Fruit fly (Drosophila melanogaster): ENCODE measurements around the gene Xe7.
A peak's percentile ranks its signal among the peaks of the same experiment; 100 is the strongest.

Gene Xe7

dm6 chr3R:5671795-5672657 is 2.9 kb upstream of the Xe7 start:
- no peak for TF ChIP-seq toe (GFP tag; optimal IDR thresholded peaks at IDR 0.05)
- TF ChIP-seq CG7045 (GFP tag; optimal IDR thresholded peaks at IDR 0.05), result no peak
- no peak for TF ChIP-seq ovo (GFP tag; optimal IDR thresholded peaks at IDR 0.05)
- no peak for TF ChIP-seq CG1620 (GFP tag; optimal IDR thresholded peaks at IDR 0.05)

dm6 chr3R:5671265-5671663 is 2.1 kb upstream of the Xe7 start:
- TF ChIP-seq CG12768 (GFP tag; optimal IDR thresholded peaks at IDR 0.05), result peak; percentile 24
- peak; percentile 25 for TF ChIP-seq cic (GFP tag; optimal IDR thresholded peaks at IDR 0.05)
- TF ChIP-seq toe (GFP tag; optimal IDR thresholded peaks at IDR 0.05), result no peak
- TF ChIP-seq CG1620 (GFP tag; optimal IDR thresholded peaks at IDR 0.05), result no peak
- TF ChIP-seq tj (GFP tag; optimal IDR thresholded peaks at IDR 0.05), result peak; percentile 63
- TF ChIP-seq kay (GFP tag; ENCODE audit: borderline replicate concordance), result peak; percentile 14

- TF ChIP-seq cnc (optimal IDR thresholded peaks at IDR 0.05), result peak; percentile 20 to 54
- peak; percentile 65 for TF ChIP-seq tj (GFP tag; optimal IDR thresholded peaks at IDR 0.05)
- TF ChIP-seq CG1620 (GFP tag; optimal IDR thresholded peaks at IDR 0.05), result no peak
- peak; percentile 72 for TF ChIP-seq pad (GFP tag; optimal IDR thresholded peaks at IDR 0.05)
- TF ChIP-seq CG11617 (GFP tag; optimal IDR thresholded peaks at IDR 0.05), result peak; percentile 0
- TF ChIP-seq kay (GFP tag; ENCODE audit: borderline replicate concordance), result peak; percentile 64
- TF ChIP-seq Hr96 (GFP tag; optimal IDR thresholded peaks at IDR 0.05), result no peak
These were observed 1.6 kb upstream of the Xe7 start for dm6 chr3R:5670660-5671264.

- TF ChIP-seq pad (GFP tag; optimal IDR thresholded peaks at IDR 0.05) (peak; percentile 87), ovo (GFP tag; optimal IDR thresholded peaks at IDR 0.05) (peak; percentile 9), cic (GFP tag; optimal IDR thresholded peaks at IDR 0.05) (peak; percentile 76), bab1 (GFP tag; optimal IDR thresholded peaks at IDR 0.05) (no peak), CG12768 (GFP tag; optimal IDR thresholded peaks at IDR 0.05) (peak; percentile 9)
These were observed 866 bp upstream of the Xe7 start for dm6 chr3R:5669740-5670659.

- TF ChIP-seq Crg-1 (GFP tag; optimal IDR thresholded peaks at IDR 0.05) (no peak), CG7101 (tag; optimal IDR thresholded peaks at IDR 0.05) (peak; percentile 37), CG5204 (GFP tag; optimal IDR thresholded peaks at IDR 0.05) (peak; percentile 52), toe (GFP tag; optimal IDR thresholded peaks at IDR 0.05) (no peak), kay (GFP tag; ENCODE audit: borderline replicate concordance) (no peak), Mnt (GFP tag; optimal IDR thresholded peaks at IDR 0.05) (peak; percentile 52), cnc (optimal IDR thresholded peaks at IDR 0.05) (no peak), pad (GFP tag; optimal IDR thresholded peaks at IDR 0.05) (peak; percentile 24), CG12768 (GFP tag; optimal IDR thresholded peaks at IDR 0.05) (peak; percentile 41), Clk (GFP tag; optimal IDR thresholded peaks at IDR 0.05) (no peak), cic (GFP tag; optimal IDR thresholded peaks at IDR 0.05) (no peak), tj (GFP tag; optimal IDR thresholded peaks at IDR 0.05) (peak; percentile 88), CG11617 (GFP tag; optimal IDR thresholded peaks at IDR 0.05) (peak; percentile 58), CG1620 (GFP tag; optimal IDR thresholded peaks at IDR 0.05) (no peak), CG33017 (tag; optimal IDR thresholded peaks at IDR 0.05) (peak; percentile 39), CG14711 (tag; optimal IDR thresholded peaks at IDR 0.05) (no peak), ovo (GFP tag; optimal IDR thresholded peaks at IDR 0.05) (peak; percentile 44), CG7045 (GFP tag; optimal IDR thresholded peaks at IDR 0.05) (peak; percentile 43), Hr96 (GFP tag; optimal IDR thresholded peaks at IDR 0.05) (no peak), bab1 (GFP tag; optimal IDR thresholded peaks at IDR 0.05) (no peak)
These were observed 8.8 kb downstream of the Xe7 start, which contains the start of gene Wdr33 for dm6 chr3R:5660198-5660893. Wdr33 (plus strand) TSS chr3R:5660635.

- TF ChIP-seq Clk (GFP tag; optimal IDR thresholded peaks at IDR 0.05), result no peak
- TF ChIP-seq Crg-1 (GFP tag; optimal IDR thresholded peaks at IDR 0.05), result peak; percentile 9
- TF ChIP-seq CG33017 (tag; optimal IDR thresholded peaks at IDR 0.05), result no peak
- TF ChIP-seq toe (GFP tag; optimal IDR thresholded peaks at IDR 0.05), result peak; percentile 38
- TF ChIP-seq Mnt (GFP tag; optimal IDR thresholded peaks at IDR 0.05), result no peak
- no peak for TF ChIP-seq CG14711 (tag; optimal IDR thresholded peaks at IDR 0.05)
- TF ChIP-seq CG7101 (tag; optimal IDR thresholded peaks at IDR 0.05), result no peak
- no peak for TF ChIP-seq CG5204 (GFP tag; optimal IDR thresholded peaks at IDR 0.05)
- TF ChIP-seq cnc (optimal IDR thresholded peaks at IDR 0.05), result no peak
- TF ChIP-seq CG7045 (GFP tag; optimal IDR thresholded peaks at IDR 0.05), result no peak
- TF ChIP-seq CG1620 (GFP tag; optimal IDR thresholded peaks at IDR 0.05), result peak; percentile 60
- TF ChIP-seq ovo (GFP tag; optimal IDR thresholded peaks at IDR 0.05), result no peak
These were observed 9.3 kb downstream of the Xe7 start, which contains the start of gene CG2182 for dm6 chr3R:5659829-5660197. CG2182 (minus strand) TSS chr3R:5659912.

Data from whole organism, adult.